Worm (Caenorhabditis elegans): ENCODE data around the gene ZK1307.2.

ZK1307.2 gene

ce11 chrII:9625930-9626329 is 27.8 kb downstream of the ZK1307.2 start:
- TF ChIP-seq fkh-4 (tag; optimal IDR thresholded peaks at IDR 0.05; ENCODE audit: borderline replicate concordance) (no peak), snpc-4 (tag; optimal IDR thresholded peaks at IDR 0.05) (no peak)

- TF ChIP-seq nhr-77 (tag; optimal IDR thresholded peaks at IDR 0.05) (no peak), elt-3 (tag; optimal IDR thresholded peaks at IDR 0.05) (peak in 1 of 6 experiments; percentile 33), pax-3 (tag; optimal IDR thresholded peaks at IDR 0.05) (no peak), ztf-4 (tag; optimal IDR thresholded peaks at IDR 0.05) (no peak), skn-1 (tag; optimal IDR thresholded peaks at IDR 0.05) (no peak), aha-1 (tag; optimal IDR thresholded peaks at IDR 0.05) (no peak), ces-1 (GFP tag; optimal IDR thresholded peaks at IDR 0.05) (no peak), nhr-20 (tag; optimal IDR thresholded peaks at IDR 0.05) (peak; percentile 3), snu-23 (GFP tag; optimal IDR thresholded peaks at IDR 0.05) (no peak), ztf-11 (tag; optimal IDR thresholded peaks at IDR 0.05) (no peak), nhr-12 (tag; optimal IDR thresholded peaks at IDR 0.05) (no peak), mep-1 (tag; optimal IDR thresholded peaks at IDR 0.05) (peak; percentile 22), lsy-2 (tag; optimal IDR thresholded peaks at IDR 0.05) (peak; percentile 14 to 46), fkh-4 (tag; optimal IDR thresholded peaks at IDR 0.05; ENCODE audit: borderline replicate concordance) (no peak), blmp-1 (tag; optimal IDR thresholded peaks at IDR 0.05) (peak; percentile 22), C16A3.4 (tag; optimal IDR thresholded peaks at IDR 0.05) (peak; percentile 27), unc-62 (GFP tag; optimal IDR thresholded peaks at IDR 0.05) (no peak), efl-3 (GFP tag; optimal IDR thresholded peaks at IDR 0.05) (no peak), efl-1 (optimal IDR thresholded peaks at IDR 0.05) (peak in 1 of 2 experiments; percentile 26), efl-1 (GFP tag; optimal IDR thresholded peaks at IDR 0.05 in 1 of 2) (peak; percentile 9 to 12), aly-2 (tag; optimal IDR thresholded peaks at IDR 0.05) (no peak), dsc-1 (tag; optimal IDR thresholded peaks at IDR 0.05) (no peak), dpl-1 (GFP tag; optimal IDR thresholded peaks at IDR 0.05) (peak in 2 of 3 experiments; percentile 10 to 39), sup-37 (GFP tag; optimal IDR thresholded peaks at IDR 0.05) (no peak), jun-1 (tag; optimal IDR thresholded peaks at IDR 0.05) (no peak), Y116A8C.19 (tag; optimal IDR thresholded peaks at IDR 0.05; ENCODE audit: borderline replicate concordance) (no peak), nhr-71 (tag; optimal IDR thresholded peaks at IDR 0.05) (peak; percentile 6), nhr-85 (tag) (no peak), xbp-1 (tag; optimal IDR thresholded peaks at IDR 0.05) (peak; percentile 98), ceh-90 (tag; optimal IDR thresholded peaks at IDR 0.05) (no peak), lin-35 (GFP tag; optimal IDR thresholded peaks at IDR 0.05) (peak in 1 of 2 experiments; percentile 25), lin-14 (GFP tag; optimal IDR thresholded peaks at IDR 0.05) (peak; percentile 19)
These were observed 29.5 kb downstream of the ZK1307.2 start, which contains the start of the genes dnj-20 and ZK1307.8 for ce11 chrII:9624110-9624695. Gene dnj-20, minus strand, starts transcription at chrII:9624176. Gene ZK1307.8, plus strand, starts transcription at chrII:9624613.

ce11 chrII:9621913-9622348 is 31.8 kb downstream of the ZK1307.2 start:
- TF ChIP-seq C34B4.2 (tag; optimal IDR thresholded peaks at IDR 0.05), result no peak
- no peak for TF ChIP-seq efl-1 (optimal IDR thresholded peaks at IDR 0.05)
- peak in 1 of 2 experiments; percentile 94 for TF ChIP-seq efl-1 (GFP tag; optimal IDR thresholded peaks at IDR 0.05 in 1 of 2)
- TF ChIP-seq mdl-1 (tag; optimal IDR thresholded peaks at IDR 0.05), result peak in 1 of 2 experiments; percentile 74
- no peak for TF ChIP-seq lin-39 (tag; optimal IDR thresholded peaks at IDR 0.05)
- TF ChIP-seq blmp-1 (tag; optimal IDR thresholded peaks at IDR 0.05), result peak; percentile 23
- no peak for TF ChIP-seq tlp-1 (tag; optimal IDR thresholded peaks at IDR 0.05)
- TF ChIP-seq swsn-7 (tag; optimal IDR thresholded peaks at IDR 0.05), result no peak
- TF ChIP-seq pax-3 (tag; optimal IDR thresholded peaks at IDR 0.05), result no peak
- no peak for TF ChIP-seq vab-15 (tag; optimal IDR thresholded peaks at IDR 0.05)
- no peak for TF ChIP-seq ets-5 (GFP tag; IDR thresholded peaks at IDR 0.05)
- TF ChIP-seq mep-1 (tag; optimal IDR thresholded peaks at IDR 0.05), result no peak
- no peak for TF ChIP-seq irx-1 (tag; optimal IDR thresholded peaks at IDR 0.05)
- TF ChIP-seq lin-14 (GFP tag; optimal IDR thresholded peaks at IDR 0.05), result peak; percentile 39
- TF ChIP-seq lin-35 (GFP tag; optimal IDR thresholded peaks at IDR 0.05), result peak in 1 of 2 experiments; percentile 40
- no peak for TF ChIP-seq nhr-28 (tag; optimal IDR thresholded peaks at IDR 0.05)
- no peak for TF ChIP-seq nhr-47 (tag; optimal IDR thresholded peaks at IDR 0.05)
- no peak for TF ChIP-seq ceh-90 (tag; optimal IDR thresholded peaks at IDR 0.05)
- peak; percentile 9 for TF ChIP-seq nhr-20 (tag; optimal IDR thresholded peaks at IDR 0.05)
- no peak for TF ChIP-seq fkh-4 (tag; optimal IDR thresholded peaks at IDR 0.05; ENCODE audit: borderline replicate concordance)
- no peak for TF ChIP-seq lin-13 (GFP tag; optimal IDR thresholded peaks at IDR 0.05)
- no peak for TF ChIP-seq F16B12.6 (tag; optimal IDR thresholded peaks at IDR 0.05)
- no peak for TF ChIP-seq ceh-63 (GFP tag; optimal IDR thresholded peaks at IDR 0.05)
- no peak for TF ChIP-seq skn-1 (tag; optimal IDR thresholded peaks at IDR 0.05)
- TF ChIP-seq Y116A8C.19 (tag; optimal IDR thresholded peaks at IDR 0.05; ENCODE audit: borderline replicate concordance), result no peak
- peak; percentile 44 for TF ChIP-seq nhr-71 (tag; optimal IDR thresholded peaks at IDR 0.05)
- no peak for TF ChIP-seq isw-1 (GFP tag; IDR thresholded peaks at IDR 0.05)
- no peak for TF ChIP-seq nhr-11 (tag; optimal IDR thresholded peaks at IDR 0.05)

Data from whole organism, L1 larva.